Worm (Caenorhabditis elegans) whole organism, L2 larva: ENCODE results near the gene acr-12.

Experiments used
- R02D3.7 ChIP-seq: fragments of 150-350 bp; optimal IDR thresholded peaks from 2 replicates; lab custom pipeline; 2014; ENCODE audit warnings: missing biosample characterization, missing genetic modification characterization
- ama-1 ChIP-seq: fragments of 150-350 bp; optimal IDR thresholded peaks from 2 replicates; lab custom pipeline; 2018; ENCODE audit warnings: inconsistent platforms
- blmp-1 ChIP-seq: sonication (generic microtip); optimal IDR thresholded peaks from 2 replicates; lab custom pipeline; 2017; ENCODE audit warnings: missing genetic modification characterization, mild to moderate bottlenecking, missing compliant biosample characterization, antibody characterized with exemption, moderate library complexity; ENCODE audit not compliant: insufficient read depth
- ceh-82 ChIP-seq: fragments of 150-350 bp; optimal IDR thresholded peaks from 2 replicates; lab custom pipeline; 2014; ENCODE audit warnings: missing biosample characterization, missing genetic modification characterization
- elt-3 ChIP-seq: sonication (generic microtip); optimal IDR thresholded peaks from 2 replicates; lab custom pipeline; 2017; ENCODE audit warnings: missing biosample characterization, missing genetic modification characterization
- peb-1 ChIP-seq: fragments of 150-350 bp; optimal IDR thresholded peaks from 2 replicates; lab custom pipeline; 2014; ENCODE audit warnings: missing biosample characterization, missing genetic modification characterization

- TF ChIP-seq blmp-1 (no peak), elt-3 (tag; lab: Kevin White, UChicago) (no peak), R02D3.7 (no peak), peb-1 (tag; lab: Kevin White, UChicago) (no peak), ama-1 (no peak), ceh-82 (tag; lab: Kevin White, UChicago) (no peak)
These were observed 6.1 kb upstream of the acr-12 start for ce11 chrX:13526219-13527218.
